Worm (Caenorhabditis elegans): Measurements from ENCODE around the gene acy-2.

acy-2 gene

ce11 chrV:5939503-5940072, 36.2 kb upstream of the acy-2 start, which contains the start of gene syf-3 (continued):
- TF ChIP-seq nhr-12 (tag; optimal IDR thresholded peaks at IDR 0.05) (no peak), lin-14 (GFP tag; optimal IDR thresholded peaks at IDR 0.05) (no peak), blmp-1 (tag; optimal IDR thresholded peaks at IDR 0.05) (no peak), fkh-8 (tag; optimal IDR thresholded peaks at IDR 0.05) (no peak), unc-86 (tag; optimal IDR thresholded peaks at IDR 0.05) (peak; percentile 68), sptf-1 (tag; optimal IDR thresholded peaks at IDR 0.05) (no peak), fkh-10 (GFP tag; optimal IDR thresholded peaks at IDR 0.05) (no peak), lin-35 (GFP tag; optimal IDR thresholded peaks at IDR 0.05) (peak; percentile 99 to 100), nhr-71 (tag; optimal IDR thresholded peaks at IDR 0.05) (peak; percentile 76), mab-9 (GFP tag; IDR thresholded peaks at IDR 0.05) (0 out of 2 replicates have a peak, but pooled peaks have one; percentile 34), zip-4 (GFP tag; optimal IDR thresholded peaks at IDR 0.05) (no peak), nhr-76 (tag; optimal IDR thresholded peaks at IDR 0.05) (no peak)

ce11 chrV:5943167-5943566, 32.7 kb upstream of the acy-2 start, which contains the start of gene pst-1:
pst-1 (plus strand) TSS chrV:5943467.
- TF ChIP-seq nhr-237 (tag; optimal IDR thresholded peaks at IDR 0.05) (no peak), fkh-4 (tag; optimal IDR thresholded peaks at IDR 0.05; ENCODE audit: borderline replicate concordance) (no peak), lir-3 (tag; optimal IDR thresholded peaks at IDR 0.05; ENCODE audit: poor library complexity) (no peak), unc-98 (GFP tag; IDR thresholded peaks at IDR 0.05) (no peak), tlp-1 (tag; optimal IDR thresholded peaks at IDR 0.05) (no peak), lsy-2 (tag; optimal IDR thresholded peaks at IDR 0.05) (no peak), aha-1 (tag; optimal IDR thresholded peaks at IDR 0.05) (no peak), lin-14 (GFP tag; optimal IDR thresholded peaks at IDR 0.05) (no peak), hlh-4 (tag; optimal IDR thresholded peaks at IDR 0.05) (no peak), mab-9 (GFP tag; IDR thresholded peaks at IDR 0.05) (no peak), pqm-1 (tag; optimal IDR thresholded peaks at IDR 0.05) (no peak), lin-13 (GFP tag; optimal IDR thresholded peaks at IDR 0.05) (no peak), ztf-11 (tag; optimal IDR thresholded peaks at IDR 0.05) (no peak), pax-3 (tag; optimal IDR thresholded peaks at IDR 0.05) (no peak)

- TF ChIP-seq C16A3.4 (tag; optimal IDR thresholded peaks at IDR 0.05) (no peak), blmp-1 (tag; optimal IDR thresholded peaks at IDR 0.05) (peak; percentile 26), nhr-76 (tag; optimal IDR thresholded peaks at IDR 0.05) (no peak), pag-3 (tag; optimal IDR thresholded peaks at IDR 0.05; ENCODE audit: borderline replicate concordance, insufficient read depth) (no peak), efl-3 (GFP tag; optimal IDR thresholded peaks at IDR 0.05) (no peak), pax-3 (tag; optimal IDR thresholded peaks at IDR 0.05) (no peak), snpc-4 (tag; optimal IDR thresholded peaks at IDR 0.05) (no peak)
Measured at ce11 chrV:5949674-5950149, 26.1 kb upstream of the acy-2 start.

- no peak for TF ChIP-seq grh-1 (GFP tag; IDR thresholded peaks at IDR 0.05)
- TF ChIP-seq fkh-10 (GFP tag; optimal IDR thresholded peaks at IDR 0.05) = no peak
- TF ChIP-seq skn-1 (tag; optimal IDR thresholded peaks at IDR 0.05) = no peak
- peak; percentile 31 for TF ChIP-seq blmp-1 (tag; optimal IDR thresholded peaks at IDR 0.05)
Measured at ce11 chrV:5951133-5951532, 24.7 kb upstream of the acy-2 start, which contains the start of gene M03F8.1. M03F8.1 (plus strand) TSS chrV:5951433.

- TF ChIP-seq sup-37 (GFP tag; optimal IDR thresholded peaks at IDR 0.05) (no peak), grh-1 (GFP tag; IDR thresholded peaks at IDR 0.05) (no peak), zag-1 (tag; optimal IDR thresholded peaks at IDR 0.05) (no peak), swsn-7 (tag; optimal IDR thresholded peaks at IDR 0.05) (no peak), ztf-4 (tag; optimal IDR thresholded peaks at IDR 0.05) (no peak), ces-1 (GFP tag; optimal IDR thresholded peaks at IDR 0.05) (no peak), blmp-1 (tag; optimal IDR thresholded peaks at IDR 0.05) (no peak), C16A3.4 (tag; optimal IDR thresholded peaks at IDR 0.05) (no peak), dsc-1 (tag; optimal IDR thresholded peaks at IDR 0.05) (no peak), efl-3 (GFP tag; optimal IDR thresholded peaks at IDR 0.05) (no peak), fkh-4 (tag; optimal IDR thresholded peaks at IDR 0.05; ENCODE audit: borderline replicate concordance) (no peak), hpl-2 (GFP tag; optimal IDR thresholded peaks at IDR 0.05) (no peak), nhr-28 (tag; optimal IDR thresholded peaks at IDR 0.05) (no peak), C34B4.2 (tag; optimal IDR thresholded peaks at IDR 0.05) (no peak)
Measured at ce11 chrV:5953086-5953485, 22.7 kb upstream of the acy-2 start.

Data from whole organism, L1 larva.